Fruit fly (Drosophila melanogaster) whole organism, pupa: ENCODE data around the gene CG12522.

Experiments
- CG10348 ChIP-seq: fragments of 200-800 bp; sonication (Bioruptor generic); IDR thresholded peaks from 2 replicates; pipeline ENCODE4 v1.3.6; 2022; ENCODE audit warnings: missing biosample characterization, missing genetic modification characterization
- CG12605 ChIP-seq: fragments of 200-800 bp; sonication (Bioruptor generic); IDR thresholded peaks from 2 replicates; pipeline ENCODE4 v1.3.6; 2022; ENCODE audit warnings: missing biosample characterization, missing genetic modification characterization
- CG13204 ChIP-seq: fragments of 200-800 bp; sonication (Bioruptor generic); optimal IDR thresholded peaks from 2 replicates; lab custom pipeline; 2018; ENCODE audit warnings: missing biosample characterization, mild to moderate bottlenecking, missing genetic modification characterization, moderate library complexity
- CG14655 ChIP-seq: fragments of 200-800 bp; sonication (Bioruptor generic); optimal IDR thresholded peaks from 3 replicates; lab custom pipeline; 2017; ENCODE audit warnings: mild to moderate bottlenecking, missing biosample characterization, missing genetic modification reagents, missing genetic modification characterization
- CG15710 ChIP-seq: fragments of 200-800 bp; sonication (Bioruptor generic); optimal IDR thresholded peaks from 2 replicates; lab custom pipeline; 2018; ENCODE audit warnings: missing biosample characterization, mild to moderate bottlenecking, missing genetic modification characterization, moderate library complexity
- CG17806 ChIP-seq: fragments of 200-800 bp; sonication (Bioruptor generic); optimal IDR thresholded peaks from 2 replicates; lab custom pipeline; 2018; ENCODE audit warnings: missing biosample characterization, mild to moderate bottlenecking, missing genetic modification characterization, moderate library complexity
- CG32121 ChIP-seq: fragments of 200-800 bp; sonication (Bioruptor generic); IDR thresholded peaks from 2 replicates; pipeline ENCODE4 v1.3.6; 2022; ENCODE audit warnings: missing biosample characterization, missing genetic modification characterization
- CG34367 ChIP-seq: fragments of 200-800 bp; sonication (Bioruptor generic); optimal IDR thresholded peaks from 2 replicates; lab custom pipeline; 2018; ENCODE audit warnings: missing biosample characterization, mild to moderate bottlenecking, missing genetic modification characterization
- CG4496 ChIP-seq: fragments of 200-800 bp; sonication (Bioruptor generic); IDR thresholded peaks from 3 replicates; pipeline ENCODE4 v1.3.6; 2022; ENCODE audit warnings: missing biosample characterization, missing genetic modification characterization
- CG8159 ChIP-seq: fragments of 200-800 bp; sonication (Bioruptor generic); optimal IDR thresholded peaks from 3 replicates; lab custom pipeline; 2018; ENCODE audit warnings: missing biosample characterization, mild to moderate bottlenecking, missing genetic modification characterization, moderate library complexity
- CG8301 ChIP-seq: fragments of 200-800 bp; sonication (Bioruptor generic); optimal IDR thresholded peaks from 2 replicates; lab custom pipeline; 2018; ENCODE audit warnings: missing biosample characterization, mild to moderate bottlenecking, missing genetic modification characterization
- CG9948 ChIP-seq: fragments of 200-800 bp; sonication (Bioruptor generic); optimal IDR thresholded peaks from 2 replicates; lab custom pipeline; 2018; ENCODE audit warnings: missing biosample characterization, mild to moderate bottlenecking, missing genetic modification characterization, moderate library complexity
- D1 ChIP-seq: fragments of 200-800 bp; sonication (Bioruptor generic); optimal IDR thresholded peaks from 2 replicates; lab custom pipeline; 2018; ENCODE audit warnings: missing biosample characterization, mild to moderate bottlenecking, missing genetic modification characterization, moderate library complexity
- EcR ChIP-seq: fragments of 200-800 bp; sonication (Bioruptor generic); optimal IDR thresholded peaks from 3 replicates; lab custom pipeline; 2019; ENCODE audit warnings: missing biosample characterization, missing genetic modification characterization, mild to moderate bottlenecking, moderate library complexity, missing genetic modification reagents
- Ets98B ChIP-seq: fragments of 200-800 bp; sonication (Bioruptor generic); IDR thresholded peaks from 2 replicates; pipeline ENCODE4 v1.3.6; 2022; ENCODE audit warnings: missing biosample characterization, missing genetic modification characterization
- Pif1A ChIP-seq: fragments of 200-800 bp; sonication (Bioruptor generic); optimal IDR thresholded peaks from 3 replicates; lab custom pipeline; 2016; ENCODE audit warnings: missing biosample characterization, missing genetic modification characterization
- Pif1B ChIP-seq: fragments of 200-800 bp; sonication (Bioruptor generic); optimal IDR thresholded peaks from 3 replicates; lab custom pipeline; 2016; ENCODE audit warnings: missing biosample characterization, missing genetic modification characterization
- Snoo ChIP-seq: fragments of 200-800 bp; sonication (Bioruptor generic); optimal IDR thresholded peaks from 3 replicates; lab custom pipeline; 2017; ENCODE audit warnings: missing biosample characterization, mild to moderate bottlenecking, missing genetic modification characterization, inconsistent platforms
- fd96Ca ChIP-seq: fragments of 200-800 bp; sonication (Bioruptor generic); IDR thresholded peaks from 3 replicates; pipeline ENCODE4 v1.3.6; 2022; ENCODE audit warnings: missing biosample characterization, missing genetic modification characterization
- gl ChIP-seq: fragments of 200-800 bp; sonication (Bioruptor generic); optimal IDR thresholded peaks from 2 replicates; lab custom pipeline; 2018; ENCODE audit warnings: missing biosample characterization, mild to moderate bottlenecking, missing genetic modification characterization
- rn ChIP-seq: fragments of 200-800 bp; sonication (Bioruptor generic); IDR thresholded peaks from 2 replicates; pipeline ENCODE4 v1.3.6; 2022; ENCODE audit warnings: missing biosample characterization, missing genetic modification characterization

Gene CG12522

dm6 chr3L:11107935-11108334, at the start of gene CG12522:
TSS of gene CG12522 (plus strand) at chr3L:11108235.
- TF ChIP-seq CG17806 (no peak), CG15710 (no peak), D1 (tag; lab: Kevin White, UChicago) (no peak), CG8159 (no peak), CG13204 (GFP tag; lab: Kevin White, UChicago) (no peak), gl (tag; lab: Kevin White, UChicago) (no peak), Snoo (tag; lab: Kevin White, UChicago) (no peak), EcR (GFP tag; lab: Kevin White, UChicago) (no peak), CG34367 (tag; lab: Kevin White, UChicago) (no peak), CG4496 (no peak), Pif1A (no peak), CG14655 (GFP tag; lab: Kevin White, UChicago) (no peak), CG10348 (GFP tag; lab: Robert Waterston, UW) (no peak), fd96Ca (GFP tag; lab: Robert Waterston, UW) (no peak), Ets98B (GFP tag; lab: Robert Waterston, UW) (no peak), rn (no peak), CG8301 (no peak), CG32121 (no peak), Pif1B (GFP tag; lab: Kevin White, UChicago) (no peak)

- TF ChIP-seq CG32121 (peak; percentile 69), EcR (GFP tag; lab: Kevin White, UChicago) (no peak), Pif1B (GFP tag; lab: Kevin White, UChicago) (peak; percentile 69), Pif1A (peak; percentile 69), CG8159 (peak; percentile 77), fd96Ca (GFP tag; lab: Robert Waterston, UW) (no peak), CG15710 (peak; percentile 70), CG14655 (GFP tag; lab: Kevin White, UChicago) (peak; percentile 74), CG34367 (tag; lab: Kevin White, UChicago) (peak; percentile 66), CG12605 (GFP tag; lab: Robert Waterston, UW) (peak; percentile 76), rn (no peak), CG4496 (peak; percentile 70; the same call in 2 of the 3 replicates), CG10348 (GFP tag; lab: Robert Waterston, UW) (no peak), gl (tag; lab: Kevin White, UChicago) (peak; percentile 0), CG9948 (peak; percentile 72), CG13204 (GFP tag; lab: Kevin White, UChicago) (no peak), CG17806 (peak; percentile 75), CG8301 (peak; percentile 77), D1 (tag; lab: Kevin White, UChicago) (no peak), Ets98B (GFP tag; lab: Robert Waterston, UW) (peak; percentile 73), Snoo (tag; lab: Kevin White, UChicago) (peak; percentile 58)
Measured at dm6 chr3L:11061200-11061599, 46.8 kb upstream of the CG12522 start, which contains the start of the genes CG6321 and Blos2. TSS of gene CG6321 (minus strand) at chr3L:11061224. TSS of gene Blos2 (plus strand) at chr3L:11061571.

dm6 chr3L:11062441-11062840, 45.6 kb upstream of the CG12522 start, which contains the start of gene CG32069:
TSS of gene CG32069 (minus strand) at chr3L:11062614.
- TF ChIP-seq CG12605 (GFP tag; lab: Robert Waterston, UW) (no peak), Pif1B (GFP tag; lab: Kevin White, UChicago) (no peak), CG8301 (no peak), CG32121 (no peak), CG10348 (GFP tag; lab: Robert Waterston, UW) (no peak), fd96Ca (GFP tag; lab: Robert Waterston, UW) (no peak), Pif1A (no peak), D1 (tag; lab: Kevin White, UChicago) (no peak), CG14655 (GFP tag; lab: Kevin White, UChicago) (no peak), CG34367 (tag; lab: Kevin White, UChicago) (no peak), CG15710 (no peak), rn (no peak), Ets98B (GFP tag; lab: Robert Waterston, UW) (no peak), EcR (GFP tag; lab: Kevin White, UChicago) (no peak), CG4496 (no peak), gl (tag; lab: Kevin White, UChicago) (no peak), CG8159 (no peak), CG17806 (no peak)

- TF ChIP-seq CG32121 (peak; percentile 86), rn (peak; percentile 69), EcR (GFP tag; lab: Kevin White, UChicago) (no peak), Pif1B (GFP tag; lab: Kevin White, UChicago) (peak; percentile 71), CG15710 (peak; percentile 78), CG4496 (peak; percentile 83), CG9948 (peak; percentile 74), CG12605 (GFP tag; lab: Robert Waterston, UW) (no peak), Ets98B (GFP tag; lab: Robert Waterston, UW) (peak; percentile 77), gl (tag; lab: Kevin White, UChicago) (no peak), D1 (tag; lab: Kevin White, UChicago) (no peak), CG10348 (GFP tag; lab: Robert Waterston, UW) (no peak), CG8159 (peak; percentile 52), CG14655 (GFP tag; lab: Kevin White, UChicago) (no peak), Pif1A (peak; percentile 78), fd96Ca (GFP tag; lab: Robert Waterston, UW) (peak; percentile 52; the same call in 2 of the 3 replicates), CG34367 (tag; lab: Kevin White, UChicago) (peak; percentile 56), CG13204 (GFP tag; lab: Kevin White, UChicago) (no peak), CG8301 (peak; percentile 70), CG17806 (peak; percentile 75), Snoo (tag; lab: Kevin White, UChicago) (peak; percentile 76)
- TF ChIP-seq, all 21 proteins: peak for 14
Measured at dm6 chr3L:11064689-11065088, 43.3 kb upstream of the CG12522 start, which contains the start of the genes CG32075, CG45101 and SuUR. TSS of gene CG32075 (minus strand) at chr3L:11064941. TSS of gene CG45101 (plus strand) at chr3L:11064991. TSS of gene SuUR (plus strand) at chr3L:11064991.

dm6 chr3L:11065850-11066249, 42.2 kb upstream of the CG12522 start:
- TF ChIP-seq CG32121 (peak; percentile 16; the same call in 1 of the 2 replicates), Pif1A (no peak)
